Fruit fly (Drosophila melanogaster) whole organism, embryonic: ENCODE measurements around the gene Muc18B.

Source experiments
- Blimp-1 ChIP-seq: fragments of 200-800 bp; sonication (Bioruptor generic); optimal IDR thresholded peaks from 3 replicates; lab custom pipeline; 2018; ENCODE audit warnings: missing biosample characterization, missing genetic modification characterization, mild to moderate bottlenecking, moderate library complexity, missing genetic modification reagents
- CG10543 ChIP-seq: fragments of 200-800 bp; sonication (Bioruptor generic); optimal IDR thresholded peaks from 3 replicates; lab custom pipeline; 2017; ENCODE audit warnings: missing biosample characterization, mild to moderate bottlenecking, missing genetic modification characterization, moderate library complexity
- CG10979 ChIP-seq: fragments of 200-800 bp; sonication (Bioruptor generic); optimal IDR thresholded peaks from 2 replicates; lab custom pipeline; 2018; ENCODE audit warnings: missing biosample characterization, mild to moderate bottlenecking, missing genetic modification characterization, moderate library complexity
- CG11560 ChIP-seq: fragments of 200-800 bp; sonication (Bioruptor generic); IDR thresholded peaks from 3 replicates; pipeline ENCODE4 v1.3.6; 2022; ENCODE audit warnings: missing biosample characterization, missing genetic modification characterization
- CG12769 ChIP-seq: fragments of 200-800 bp; sonication (Bioruptor generic); optimal IDR thresholded peaks from 2 replicates; lab custom pipeline; 2019; ENCODE audit warnings: missing biosample characterization, mild to moderate bottlenecking, missing genetic modification characterization, moderate library complexity
- CG14710 ChIP-seq: fragments of 200-800 bp; sonication (Bioruptor generic); optimal IDR thresholded peaks from 3 replicates; lab custom pipeline; 2019; ENCODE audit warnings: missing biosample characterization, mild to moderate bottlenecking, missing genetic modification characterization, moderate library complexity
- CG16779 ChIP-seq: fragments of 200-800 bp; sonication (Bioruptor generic); IDR thresholded peaks from 2 replicates; pipeline ENCODE4 v1.3.6; 2022; ENCODE audit warnings: missing biosample characterization, missing genetic modification characterization
- CG16863 ChIP-seq: fragments of 200-800 bp; sonication (Bioruptor generic); optimal IDR thresholded peaks from 3 replicates; lab custom pipeline; 2016; ENCODE audit warnings: missing biosample characterization, missing genetic modification characterization
- CG17328 ChIP-seq: fragments of 200-800 bp; sonication (Bioruptor generic); IDR thresholded peaks from 2 replicates; pipeline ENCODE4 v1.3.6; 2022; ENCODE audit warnings: missing biosample characterization, missing genetic modification characterization
- CG17912 ChIP-seq: fragments of 200-800 bp; sonication (Bioruptor generic); optimal IDR thresholded peaks from 2 replicates; lab custom pipeline; 2018; ENCODE audit warnings: missing biosample characterization, mild to moderate bottlenecking, missing genetic modification characterization
- CG18619 ChIP-seq: fragments of 200-800 bp; sonication (Bioruptor generic); optimal IDR thresholded peaks from 3 replicates; lab custom pipeline; 2017; ENCODE audit warnings: missing biosample characterization, mild to moderate bottlenecking, missing genetic modification characterization
- CG30403 ChIP-seq: fragments of 200-800 bp; sonication (Bioruptor generic); optimal IDR thresholded peaks from 3 replicates; lab custom pipeline; 2016; ENCODE audit warnings: missing biosample characterization, missing genetic modification characterization
- CG31441 ChIP-seq: fragments of 200-800 bp; sonication (Bioruptor generic); IDR thresholded peaks from 2 replicates; pipeline ENCODE4 v1.3.6; 2022; ENCODE audit warnings: missing biosample characterization, missing genetic modification characterization
- CG3407 ChIP-seq: fragments of 200-800 bp; sonication (Bioruptor generic); optimal IDR thresholded peaks from 2 replicates; lab custom pipeline; 2018; ENCODE audit warnings: missing biosample characterization, mild to moderate bottlenecking, missing genetic modification characterization
- CG34422 ChIP-seq: fragments of 200-800 bp; sonication (Bioruptor generic); IDR thresholded peaks from 3 replicates; pipeline ENCODE4 v1.3.6; 2022; ENCODE audit warnings: missing biosample characterization, missing genetic modification characterization
- CG3995 ChIP-seq: fragments of 200-800 bp; sonication (Bioruptor generic); optimal IDR thresholded peaks from 3 replicates; lab custom pipeline; 2016; ENCODE audit warnings: missing biosample characterization, missing genetic modification characterization
- CG4404 ChIP-seq: fragments of 200-800 bp; sonication (Bioruptor generic); IDR thresholded peaks from 2 replicates; pipeline ENCODE4 v1.3.6; 2022; ENCODE audit warnings: missing biosample characterization, missing genetic modification characterization
- CG4424 ChIP-seq: fragments of 200-800 bp; sonication (Bioruptor generic); optimal IDR thresholded peaks from 3 replicates; lab custom pipeline; 2016; ENCODE audit warnings: missing biosample characterization, missing genetic modification characterization
- CG5245 ChIP-seq: fragments of 200-800 bp; sonication (Bioruptor generic); optimal IDR thresholded peaks from 3 replicates; lab custom pipeline; 2016; ENCODE audit warnings: missing biosample characterization, missing genetic modification characterization
- CG8388 ChIP-seq: fragments of 200-800 bp; sonication (Bioruptor generic); optimal IDR thresholded peaks from 2 replicates; lab custom pipeline; 2019; ENCODE audit warnings: missing biosample characterization, mild to moderate bottlenecking, missing genetic modification characterization, moderate library complexity
- CG9215 ChIP-seq: fragments of 200-800 bp; sonication (Bioruptor generic); IDR thresholded peaks from 2 replicates; pipeline ENCODE4 v1.3.6; 2022; ENCODE audit warnings: missing biosample characterization, missing genetic modification characterization
- CG9609 ChIP-seq: fragments of 200-800 bp; sonication (Bioruptor generic); optimal IDR thresholded peaks from 3 replicates; lab custom pipeline; 2016; ENCODE audit warnings: missing biosample characterization, missing genetic modification characterization
- CTCF ChIP-seq: fragments of 200-800 bp; sonication (Bioruptor generic); optimal IDR thresholded peaks from 2 replicates; lab custom pipeline; 2017; ENCODE audit warnings: missing biosample characterization, mild to moderate bottlenecking, missing genetic modification characterization, moderate library complexity
- D19A ChIP-seq: fragments of 200-800 bp; optimal IDR thresholded peaks from 3 replicates; lab custom pipeline; 2019; ENCODE audit warnings: missing biosample characterization, mild to moderate bottlenecking, missing genetic modification characterization, moderate library complexity
- D19B ChIP-seq: fragments of 200-800 bp; sonication (Bioruptor generic); optimal IDR thresholded peaks from 2 replicates; lab custom pipeline; 2017; ENCODE audit warnings: missing biosample characterization, mild to moderate bottlenecking, missing genetic modification characterization
- HLH4C ChIP-seq: fragments of 200-800 bp; sonication (Bioruptor generic); IDR thresholded peaks from 3 replicates; pipeline ENCODE4 v1.3.6; 2022; ENCODE audit warnings: missing biosample characterization, missing genetic modification characterization; ENCODE audit not compliant: partially characterized antibody
- Hr78 ChIP-seq, 2 experiments: fragments of 200-800 bp in 1 of 2; fragments of >200 bp in 1 of 2; sonication (Bioruptor generic) in 1 of 2; optimal IDR thresholded peaks; 2 replicates each; lab custom pipeline; 2017 to 2019; ENCODE audit warnings: missing biosample characterization in 2 of 2, missing genetic modification characterization in 2 of 2, mild to moderate bottlenecking in 1 of 2, moderate library complexity in 1 of 2
- Spps ChIP-seq: fragments of 200-800 bp; sonication (Bioruptor generic); optimal IDR thresholded peaks from 2 replicates; lab custom pipeline; 2018; ENCODE audit warnings: missing biosample characterization, mild to moderate bottlenecking, missing genetic modification characterization
- Ssrp ChIP-seq: fragments of 200-800 bp; sonication (Bioruptor generic); optimal IDR thresholded peaks from 2 replicates; lab custom pipeline; 2018; ENCODE audit warnings: missing biosample characterization, mild to moderate bottlenecking, missing genetic modification characterization, moderate library complexity
- YL-1 ChIP-seq: fragments of 200-800 bp; sonication (Bioruptor generic); optimal IDR thresholded peaks from 3 replicates; lab custom pipeline; 2017; ENCODE audit warnings: missing biosample characterization, mild to moderate bottlenecking, missing genetic modification characterization
- ab ChIP-seq: fragments of 200-800 bp; sonication (Bioruptor generic); optimal IDR thresholded peaks from 2 replicates; lab custom pipeline; 2016; ENCODE audit warnings: missing biosample characterization, missing genetic modification characterization
- ap ChIP-seq: fragments of 200-800 bp; sonication (Bioruptor generic); IDR thresholded peaks from 2 replicates; pipeline ENCODE4 v1.3.6; 2022; ENCODE audit warnings: missing biosample characterization, missing genetic modification characterization
- btn ChIP-seq: fragments of 200-800 bp; sonication (Bioruptor generic); optimal IDR thresholded peaks from 2 replicates; lab custom pipeline; 2016; ENCODE audit warnings: missing biosample characterization, missing genetic modification characterization
- corto ChIP-seq: fragments of 200-800 bp; sonication (Bioruptor generic); optimal IDR thresholded peaks from 2 replicates; lab custom pipeline; 2016; ENCODE audit warnings: missing biosample characterization, mild to moderate bottlenecking, missing genetic modification characterization, moderate library complexity
- cwo ChIP-seq: fragments of 200-800 bp; sonication (Bioruptor generic); optimal IDR thresholded peaks from 3 replicates; lab custom pipeline; 2017; ENCODE audit warnings: missing biosample characterization, missing genetic modification characterization, mild to moderate bottlenecking, moderate library complexity, missing genetic modification reagents
- ems ChIP-seq: fragments of 200-800 bp; sonication (Bioruptor generic); optimal IDR thresholded peaks from 3 replicates; lab custom pipeline; 2016; ENCODE audit warnings: missing biosample characterization, missing genetic modification characterization
- exex ChIP-seq: fragments of 200-800 bp; sonication (Bioruptor generic); optimal IDR thresholded peaks from 4 replicates; lab custom pipeline; 2018; ENCODE audit warnings: missing biosample characterization, mild to moderate bottlenecking, missing genetic modification characterization, moderate library complexity
- fu2 ChIP-seq: fragments of 200-800 bp; sonication (Bioruptor generic); optimal IDR thresholded peaks from 2 replicates; lab custom pipeline; 2016; ENCODE audit warnings: missing biosample characterization, missing genetic modification characterization
- gfzf ChIP-seq: fragments of 200-800 bp; sonication (Bioruptor generic); optimal IDR thresholded peaks from 2 replicates; lab custom pipeline; 2016; ENCODE audit warnings: missing biosample characterization, mild to moderate bottlenecking, missing genetic modification characterization, moderate library complexity
- grau ChIP-seq: fragments of 200-800 bp; optimal IDR thresholded peaks from 3 replicates; lab custom pipeline; 2019; ENCODE audit warnings: missing biosample characterization, mild to moderate bottlenecking, missing genetic modification characterization, moderate library complexity
- kah ChIP-seq: fragments of 200-800 bp; sonication (Bioruptor generic); optimal IDR thresholded peaks from 2 replicates; lab custom pipeline; 2018; ENCODE audit warnings: missing biosample characterization, mild to moderate bottlenecking, missing genetic modification characterization
- lilli ChIP-seq: fragments of 200-800 bp; sonication (Bioruptor generic); optimal IDR thresholded peaks from 3 replicates; lab custom pipeline; 2016; ENCODE audit warnings: missing biosample characterization, missing genetic modification characterization
- salm ChIP-seq: fragments of 200-800 bp; sonication (Bioruptor generic); optimal IDR thresholded peaks from 2 replicates; lab custom pipeline; 2018; ENCODE audit warnings: missing biosample characterization, mild to moderate bottlenecking, missing genetic modification characterization
- sens ChIP-seq: fragments of 200-800 bp; sonication (Bioruptor generic); peaks from one replicate; lab custom pipeline; 2016; ENCODE audit warnings: missing biosample characterization, missing genetic modification characterization
- seq ChIP-seq: fragments of 200-800 bp; sonication (Bioruptor generic); IDR thresholded peaks from 2 replicates; pipeline ENCODE4 v1.3.6; 2022; ENCODE audit warnings: missing biosample characterization, missing genetic modification characterization
- slbo ChIP-seq: fragments of 200-800 bp; sonication (Bioruptor generic); IDR thresholded peaks from 2 replicates; pipeline ENCODE4 v1.3.6; 2022; ENCODE audit warnings: missing biosample characterization, missing genetic modification characterization
- sob ChIP-seq: fragments of 200-800 bp; sonication (Bioruptor generic); IDR thresholded peaks from 2 replicates; pipeline ENCODE4 v1.3.6; 2022; ENCODE audit warnings: missing biosample characterization, missing genetic modification characterization
- stc ChIP-seq: fragments of 200-800 bp; sonication (Bioruptor generic); IDR thresholded peaks from 2 replicates; pipeline ENCODE4 v1.3.6; 2022; ENCODE audit warnings: missing biosample characterization, missing genetic modification characterization
- tio ChIP-seq: fragments of 200-800 bp; sonication (Bioruptor generic); optimal IDR thresholded peaks from 2 replicates; lab custom pipeline; 2017; ENCODE audit warnings: missing biosample characterization, missing genetic modification characterization, inconsistent platforms
- ttk ChIP-seq: fragments of 200-800 bp; sonication (Bioruptor generic); IDR thresholded peaks from 2 replicates; pipeline ENCODE4 v2.1.2; 2022; ENCODE audit warnings: missing biosample characterization, missing genetic modification characterization
- twi ChIP-seq: fragments of 200-800 bp; optimal IDR thresholded peaks from 2 replicates; lab custom pipeline; 2019; ENCODE audit warnings: missing biosample characterization, mild to moderate bottlenecking, missing genetic modification characterization, moderate library complexity
- unc-4 ChIP-seq: fragments of 200-800 bp; sonication (Bioruptor generic); IDR thresholded peaks from 2 replicates; pipeline ENCODE4 v1.3.6; 2022; ENCODE audit warnings: missing biosample characterization, missing genetic modification characterization; ENCODE audit not compliant: partially characterized antibody

Muc18B gene

dm6 chrX:19243379-19243834 lies 28.1 kb downstream of the Muc18B start, which contains the start of gene CG7889 (continued):
- TF ChIP-seq CG9215 (no peak), CG17912 (GFP tag; lab: Kevin White, UChicago) (no peak), sens (GFP tag; lab: Kevin White, UChicago) (peak; percentile 86), Ssrp (tag; lab: Kevin White, UChicago) (no peak), CG3407 (GFP tag; lab: Kevin White, UChicago) (no peak), twi (tag; lab: Kevin White, UChicago) (no peak), slbo (peak; percentile 53; the same call in 1 of the 2 replicates), CG9609 (GFP tag; lab: Kevin White, UChicago) (peak; percentile 8), Hr78 (GFP tag; optimal IDR thresholded peaks at IDR 0.05; lab: Kevin White, UChicago) (no peak), CG16779 (no peak), CG8388 (GFP tag; lab: Kevin White, UChicago) (no peak), D19B (GFP tag; lab: Kevin White, UChicago) (no peak), CG31441 (GFP tag; lab: Robert Waterston, UW) (peak; percentile 42; the same call in 1 of the 2 replicates), D19A (peak; percentile 98), CG16863 (no peak), fu2 (no peak), CTCF (no peak), ap (GFP tag; lab: Robert Waterston, UW) (0 out of 2 replicates have a peak, but pooled peaks have one; percentile 14), CG18619 (GFP tag; lab: Kevin White, UChicago) (no peak), CG10543 (GFP tag; lab: Kevin White, UChicago) (no peak), btn (GFP tag; lab: Kevin White, UChicago) (no peak), exex (tag; lab: Kevin White, UChicago) (no peak), Spps (no peak), ttk (no peak), CG30403 (GFP tag; lab: Kevin White, UChicago) (peak; percentile 6), lilli (peak; percentile 53), salm (tag; lab: Kevin White, UChicago) (no peak), CG17328 (no peak), Blimp-1 (peak; percentile 79), CG11560 (tag; lab: Robert Waterston, UW) (no peak), CG34422 (GFP tag; lab: Robert Waterston, UW) (peak; percentile 31; the same call in 1 of the 3 replicates), cwo (GFP tag; lab: Kevin White, UChicago) (no peak), CG5245 (GFP tag; lab: Kevin White, UChicago) (no peak), YL-1 (GFP tag; lab: Kevin White, UChicago) (no peak), CG14710 (tag; lab: Kevin White, UChicago) (peak; percentile 52), CG4424 (GFP tag; lab: Kevin White, UChicago) (peak; percentile 58), kah (GFP tag; lab: Kevin White, UChicago) (peak; percentile 99), unc-4 (GFP tag; lab: Robert Waterston, UW) (no peak), sob (GFP tag; lab: Robert Waterston, UW) (peak; percentile 34; the same call in 1 of the 2 replicates), CG10979 (tag; lab: Kevin White, UChicago) (peak; percentile 10), CG3995 (peak; percentile 70), CG12769 (tag; lab: Kevin White, UChicago) (peak; percentile 16), stc (no peak), ems (GFP tag; lab: Kevin White, UChicago) (no peak), grau (tag; lab: Kevin White, UChicago) (peak; percentile 18), tio (GFP tag; lab: Kevin White, UChicago) (no peak), gfzf (GFP tag; lab: Kevin White, UChicago) (peak; percentile 64), seq (GFP tag; lab: Robert Waterston, UW) (no peak), HLH4C (no peak), corto (GFP tag; lab: Kevin White, UChicago) (no peak), ab (GFP tag; lab: Kevin White, UChicago) (no peak), CG4404 (no peak)
